Worm (Caenorhabditis elegans): ENCODE measurements around the gene sumv-2.

DNA sequence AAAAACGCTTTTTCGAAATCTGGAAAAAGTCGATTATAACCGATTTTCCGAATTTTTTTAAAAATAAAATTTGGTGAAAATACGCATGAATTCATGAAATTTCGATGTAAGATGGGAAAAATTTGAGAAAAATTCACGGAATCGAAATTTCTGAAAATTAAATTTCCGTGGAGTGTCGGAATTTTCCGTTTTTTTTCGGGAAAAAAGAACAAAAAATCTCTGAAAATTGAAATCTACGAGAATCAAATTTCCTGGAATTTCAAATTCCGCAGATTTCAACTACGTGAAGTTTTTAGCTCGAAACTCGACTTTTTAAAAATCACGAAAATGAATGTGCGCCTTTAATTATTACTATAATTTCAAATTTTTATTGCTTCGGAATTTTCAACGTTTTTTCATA, 9.0 kb downstream of the sumv-2 start:
- no peak for TF ChIP-seq ama-1 (optimal IDR thresholded peaks at IDR 0.05)
- no peak for TF ChIP-seq ceh-28 (tag; optimal IDR thresholded peaks at IDR 0.05)
- no peak for TF ChIP-seq ceh-82 (tag; optimal IDR thresholded peaks at IDR 0.05)
- no peak for TF ChIP-seq ceh-16 (tag; optimal IDR thresholded peaks at IDR 0.05)
- TF ChIP-seq zag-1 (tag; optimal IDR thresholded peaks at IDR 0.05), result no peak
- TF ChIP-seq nhr-77 (tag; optimal IDR thresholded peaks at IDR 0.05), result no peak
- TF ChIP-seq nhr-237 (tag; optimal IDR thresholded peaks at IDR 0.05), result no peak
